Worm (Caenorhabditis elegans) whole organism, L3 larva: Measurements from ENCODE around the gene F16H6.7.
A peak's percentile ranks its signal among the peaks of the same experiment; 100 is the strongest.

Experiments used
- aly-2 ChIP-seq: fragments of 150-350 bp; optimal IDR thresholded peaks from 2 replicates; lab custom pipeline; 2014; ENCODE audit warnings: missing biosample characterization, missing genetic modification characterization
- ama-1 ChIP-seq: fragments of 150-350 bp; optimal IDR thresholded peaks from 2 replicates; lab custom pipeline; 2018
- ceh-28 ChIP-seq: fragments of 150-350 bp; optimal IDR thresholded peaks from 2 replicates; lab custom pipeline; 2014; ENCODE audit warnings: missing biosample characterization, missing genetic modification reagents, missing genetic modification characterization
- nhr-237 ChIP-seq: fragments of 150-350 bp; optimal IDR thresholded peaks from 2 replicates; lab custom pipeline; 2014; ENCODE audit warnings: missing biosample characterization, missing genetic modification characterization
- nhr-67 ChIP-seq: fragments of 150-350 bp; optimal IDR thresholded peaks from 2 replicates; lab custom pipeline; 2014; ENCODE audit warnings: missing biosample characterization, missing genetic modification characterization
- pha-4 ChIP-seq: fragments of 150-350 bp; optimal IDR thresholded peaks from 2 replicates; lab custom pipeline; 2014; ENCODE audit warnings: missing biosample characterization, missing genetic modification reagents, missing genetic modification characterization
- pqm-1 ChIP-seq: fragments of 150-350 bp; optimal IDR thresholded peaks from 2 replicates; lab custom pipeline; 2017; ENCODE audit warnings: missing biosample characterization, missing genetic modification characterization, inconsistent platforms

- no peak for TF ChIP-seq pha-4 (tag; lab: Kevin White, UChicago)
- no peak for TF ChIP-seq nhr-237
- peak; percentile 43 for TF ChIP-seq pqm-1
- no peak for TF ChIP-seq ama-1
- TF ChIP-seq ceh-28 (tag; lab: Kevin White, UChicago), result no peak
- no peak for TF ChIP-seq nhr-67 (tag; lab: Kevin White, UChicago)
- TF ChIP-seq aly-2 (tag; lab: Kevin White, UChicago), result no peak
These were observed 27.8 kb upstream of the F16H6.7 start, which contains the start of gene R10E8.3 for ce11 chrV:18236714-18237288.
